Fruit fly (Drosophila melanogaster) whole organism, embryonic: ENCODE measurements around the gene VhaAC45RP.
A peak's percentile ranks its signal among the peaks of the same experiment; 100 is the strongest.

Experiments
- Antp ChIP-seq: fragments of 200-800 bp; sonication (Bioruptor generic); optimal IDR thresholded peaks from 3 replicates; lab custom pipeline; 2016; ENCODE audit warnings: missing biosample characterization, missing genetic modification characterization
- B-H1 ChIP-seq: fragments of 200-800 bp; sonication (Bioruptor generic); IDR thresholded peaks from 3 replicates; pipeline ENCODE4 v1.3.6; 2022; ENCODE audit warnings: missing biosample characterization, missing genetic modification characterization
- BEAF-32 ChIP-seq: fragments of 200-800 bp; sonication (Bioruptor generic); optimal IDR thresholded peaks from 3 replicates; lab custom pipeline; 2017; ENCODE audit warnings: missing biosample characterization, missing genetic modification characterization, mild to moderate bottlenecking, moderate library complexity, missing genetic modification reagents
- CG10959 ChIP-seq: fragments of 200-800 bp; sonication (Bioruptor generic); IDR thresholded peaks from 2 replicates; pipeline ENCODE4 v1.3.6; 2022; ENCODE audit warnings: missing biosample characterization, missing genetic modification characterization
- CG11093 ChIP-seq: fragments of 200-800 bp; sonication (Bioruptor generic); IDR thresholded peaks from 3 replicates; pipeline ENCODE4 v1.3.6; 2022; ENCODE audit warnings: missing biosample characterization, missing genetic modification characterization
- CG11723 ChIP-seq: fragments of 200-800 bp; sonication (Bioruptor generic); optimal IDR thresholded peaks from 2 replicates; lab custom pipeline; 2017; ENCODE audit warnings: missing biosample characterization, mild to moderate bottlenecking, missing genetic modification characterization
- CG12071 ChIP-seq: fragments of 200-800 bp; sonication (Bioruptor generic); optimal IDR thresholded peaks from 3 replicates; lab custom pipeline; 2018; ENCODE audit warnings: missing biosample characterization, mild to moderate bottlenecking, missing genetic modification characterization
- CG12236 ChIP-seq: fragments of 200-800 bp; sonication (Bioruptor generic); optimal IDR thresholded peaks from 2 replicates; lab custom pipeline; 2016; ENCODE audit warnings: missing biosample characterization, missing genetic modification characterization
- CG12744 ChIP-seq: fragments of 200-800 bp; sonication (Bioruptor generic); optimal IDR thresholded peaks from 2 replicates; lab custom pipeline; 2016; ENCODE audit warnings: missing biosample characterization, missing genetic modification characterization
- CG13894 ChIP-seq: fragments of 200-800 bp; sonication (Bioruptor generic); optimal IDR thresholded peaks from 3 replicates; lab custom pipeline; 2018; ENCODE audit warnings: missing biosample characterization, mild to moderate bottlenecking, missing genetic modification characterization, moderate library complexity
- CG2712 ChIP-seq: fragments of 200-800 bp; optimal IDR thresholded peaks from 3 replicates; lab custom pipeline; 2019; ENCODE audit warnings: missing biosample characterization, mild to moderate bottlenecking, missing genetic modification characterization, moderate library complexity
- CG30403 ChIP-seq: fragments of 200-800 bp; sonication (Bioruptor generic); optimal IDR thresholded peaks from 3 replicates; lab custom pipeline; 2016; ENCODE audit warnings: missing biosample characterization, missing genetic modification characterization
- CG3995 ChIP-seq: fragments of 200-800 bp; sonication (Bioruptor generic); optimal IDR thresholded peaks from 3 replicates; lab custom pipeline; 2016; ENCODE audit warnings: missing biosample characterization, missing genetic modification characterization
- CG4360 ChIP-seq: fragments of 200-800 bp; sonication (Bioruptor generic); IDR thresholded peaks from 2 replicates; pipeline ENCODE4 v1.3.6; 2022; ENCODE audit warnings: missing biosample characterization, missing genetic modification characterization
- CG4820 ChIP-seq: fragments of 200-800 bp; sonication (Bioruptor generic); optimal IDR thresholded peaks from 3 replicates; lab custom pipeline; 2016; ENCODE audit warnings: missing biosample characterization, missing genetic modification characterization
- CG4854 ChIP-seq: fragments of 200-800 bp; sonication (Bioruptor generic); optimal IDR thresholded peaks from 2 replicates; lab custom pipeline; 2016; ENCODE audit warnings: missing biosample characterization, missing genetic modification characterization, inconsistent platforms
- CG6813 ChIP-seq: fragments of 200-800 bp; sonication (Bioruptor generic); optimal IDR thresholded peaks from 2 replicates; lab custom pipeline; 2017; ENCODE audit warnings: missing biosample characterization, missing genetic modification characterization, mild to moderate bottlenecking, moderate library complexity, missing genetic modification reagents
- CG8924 ChIP-seq: fragments of 200-800 bp; optimal IDR thresholded peaks from 3 replicates; lab custom pipeline; 2019; ENCODE audit warnings: missing biosample characterization, mild to moderate bottlenecking, missing genetic modification characterization, moderate library complexity
- CG9437 ChIP-seq: fragments of 200-800 bp; sonication (Bioruptor generic); optimal IDR thresholded peaks from 2 replicates; lab custom pipeline; 2018; ENCODE audit warnings: missing biosample characterization, mild to moderate bottlenecking, missing genetic modification characterization
- CG9727 ChIP-seq: fragments of 200-800 bp; sonication (Bioruptor generic); optimal IDR thresholded peaks from 3 replicates; lab custom pipeline; 2017; ENCODE audit warnings: missing biosample characterization, mild to moderate bottlenecking, missing genetic modification characterization
- CoRest ChIP-seq: fragments of 200-800 bp; sonication (Bioruptor generic); optimal IDR thresholded peaks from 3 replicates; lab custom pipeline; 2018; ENCODE audit warnings: missing biosample characterization, mild to moderate bottlenecking, missing genetic modification characterization, moderate library complexity
- D19A ChIP-seq: fragments of 200-800 bp; optimal IDR thresholded peaks from 3 replicates; lab custom pipeline; 2019; ENCODE audit warnings: missing biosample characterization, mild to moderate bottlenecking, missing genetic modification characterization, moderate library complexity
- Eip74EF ChIP-seq, 2 experiments: fragments of 200-800 bp in 1 of 2; fragments of >200 bp in 1 of 2; sonication (Bioruptor generic) in 1 of 2; optimal IDR thresholded peaks; 2 replicates each; lab custom pipeline; 2017 to 2019; ENCODE audit warnings: missing biosample characterization in 2 of 2, missing genetic modification characterization in 2 of 2, mild to moderate bottlenecking in 1 of 2, moderate library complexity in 1 of 2
- Gug ChIP-seq: fragments of 200-800 bp; sonication (Bioruptor generic); IDR thresholded peaks from 4 replicates; pipeline ENCODE4 v1.3.6; 2022; ENCODE audit warnings: missing biosample characterization, missing genetic modification characterization
- HLH4C ChIP-seq: fragments of 200-800 bp; sonication (Bioruptor generic); IDR thresholded peaks from 3 replicates; pipeline ENCODE4 v1.3.6; 2022; ENCODE audit warnings: missing biosample characterization, missing genetic modification characterization; ENCODE audit not compliant: partially characterized antibody
- HLH54F ChIP-seq: fragments of 200-800 bp; sonication (Bioruptor generic); optimal IDR thresholded peaks from 3 replicates; lab custom pipeline; 2016; ENCODE audit warnings: missing biosample characterization, missing genetic modification characterization
- HmgD ChIP-seq: fragments of 200-800 bp; sonication (Bioruptor generic); optimal IDR thresholded peaks from 3 replicates; lab custom pipeline; 2016; ENCODE audit warnings: missing biosample characterization, missing genetic modification characterization
- Hr39 ChIP-seq: fragments of >200 bp; optimal IDR thresholded peaks from 2 replicates; lab custom pipeline; 2017
- Hr78 ChIP-seq, 2 experiments: fragments of 200-800 bp in 1 of 2; fragments of >200 bp in 1 of 2; sonication (Bioruptor generic) in 1 of 2; optimal IDR thresholded peaks; 2 replicates each; lab custom pipeline; 2017 to 2019; ENCODE audit warnings: missing biosample characterization in 2 of 2, missing genetic modification characterization in 2 of 2, mild to moderate bottlenecking in 1 of 2, moderate library complexity in 1 of 2
- Kr ChIP-seq: fragments of 200-800 bp; sonication (Bioruptor generic); optimal IDR thresholded peaks from 2 replicates; lab custom pipeline; 2017; ENCODE audit warnings: missing biosample characterization, mild to moderate bottlenecking, missing genetic modification characterization
- Sin3A ChIP-seq: fragments of >200 bp; optimal IDR thresholded peaks from 2 replicates; lab custom pipeline; 2018
- Usf ChIP-seq: fragments of 200-800 bp; sonication (Bioruptor generic); optimal IDR thresholded peaks from 2 replicates; lab custom pipeline; 2017; ENCODE audit warnings: missing genotype, missing biosample characterization, missing genetic modification characterization
- Xrp1 ChIP-seq: fragments of 200-800 bp; sonication (Bioruptor generic); IDR thresholded peaks from 2 replicates; pipeline ENCODE4 v1.3.6; 2022; ENCODE audit warnings: missing biosample characterization, missing genetic modification characterization
- bigmax ChIP-seq: fragments of 200-800 bp; sonication (Bioruptor generic); optimal IDR thresholded peaks from 2 replicates; lab custom pipeline; 2018; ENCODE audit warnings: missing biosample characterization, mild to moderate bottlenecking, missing genetic modification characterization
- chm ChIP-seq: fragments of 200-800 bp; sonication (Bioruptor generic); IDR thresholded peaks from 2 replicates; pipeline ENCODE4 v1.3.6; 2022; ENCODE audit warnings: missing biosample characterization, missing genetic modification characterization
- chn ChIP-seq: fragments of 200-800 bp; sonication (Bioruptor generic); optimal IDR thresholded peaks from 2 replicates; lab custom pipeline; 2016; ENCODE audit warnings: missing biosample characterization, missing genetic modification characterization
- dmrt99B ChIP-seq: fragments of 200-800 bp; sonication (Bioruptor generic); optimal IDR thresholded peaks from 2 replicates; lab custom pipeline; 2018; ENCODE audit warnings: missing biosample characterization, mild to moderate bottlenecking, missing genetic modification characterization, moderate library complexity
- fd3F ChIP-seq: fragments of 200-800 bp; sonication (Bioruptor generic); optimal IDR thresholded peaks from 2 replicates; lab custom pipeline; 2018; ENCODE audit warnings: missing biosample characterization, mild to moderate bottlenecking, missing genetic modification characterization, moderate library complexity
- gce ChIP-seq: fragments of 200-800 bp; sonication (Bioruptor generic); IDR thresholded peaks from 3 replicates; pipeline ENCODE4 v1.3.6; 2022; ENCODE audit warnings: missing biosample characterization, missing genetic modification characterization
- h ChIP-seq: fragments of >200 bp; optimal IDR thresholded peaks from 2 replicates; lab custom pipeline; 2017
- lov ChIP-seq, 2 experiments: fragments of 200-800 bp in 1 of 2; fragments of >200 bp in 1 of 2; sonication (Bioruptor generic) in 1 of 2; IDR thresholded peaks in 1 of 2; optimal IDR thresholded peaks in 1 of 2; 2 replicates in 1 of 2; 3 replicates in 1 of 2; pipeline versions ENCODE4 v1.3.6 to Lab custom; 2017 to 2022; ENCODE audit warnings: missing biosample characterization in 1 of 2, missing genetic modification characterization in 1 of 2
- nmo ChIP-seq: fragments of 200-800 bp; sonication (Bioruptor generic); optimal IDR thresholded peaks from 2 replicates; lab custom pipeline; 2018; ENCODE audit warnings: missing biosample characterization, mild to moderate bottlenecking, missing genetic modification characterization, moderate library complexity
- odd ChIP-seq: fragments of 200-800 bp; sonication (Bioruptor generic); optimal IDR thresholded peaks from 2 replicates; lab custom pipeline; 2017; ENCODE audit warnings: missing biosample characterization, mild to moderate bottlenecking, missing genetic modification characterization
- otp ChIP-seq: fragments of 200-800 bp; sonication (Bioruptor generic); IDR thresholded peaks from 3 replicates; pipeline ENCODE4, ENCODE4 v1.3.6; 2022; ENCODE audit warnings: missing biosample characterization, missing genetic modification characterization
- p53 ChIP-seq: fragments of 200-800 bp; sonication (Bioruptor generic); optimal IDR thresholded peaks from 2 replicates; lab custom pipeline; 2016; ENCODE audit warnings: missing biosample characterization, missing genetic modification characterization
- sc ChIP-seq, 3 experiments: fragments of >200 bp in 2 of 3; fragments of 200-800 bp in 1 of 3; sonication (Bioruptor generic) in 1 of 3; optimal IDR thresholded peaks; 2 replicates in 2 of 3; 3 replicates in 1 of 3; lab custom pipeline; 2017; ENCODE audit warnings: mild to moderate bottlenecking in 1 of 3, missing biosample characterization in 1 of 3, missing genetic modification characterization in 1 of 3, missing genetic modification reagents in 1 of 3
- sens-2 ChIP-seq: fragments of 200-800 bp; sonication (Bioruptor generic); IDR thresholded peaks from 2 replicates; pipeline ENCODE4 v1.3.6; 2022; ENCODE audit warnings: missing biosample characterization, missing genetic modification characterization
- stwl ChIP-seq: fragments of 200-800 bp; sonication (Bioruptor generic); optimal IDR thresholded peaks from 3 replicates; lab custom pipeline; 2018; ENCODE audit warnings: missing biosample characterization, mild to moderate bottlenecking, missing genetic modification characterization, moderate library complexity
- tio ChIP-seq: fragments of 200-800 bp; sonication (Bioruptor generic); optimal IDR thresholded peaks from 2 replicates; lab custom pipeline; 2017; ENCODE audit warnings: missing biosample characterization, missing genetic modification characterization, inconsistent platforms
- tna ChIP-seq: fragments of 200-800 bp; sonication (Bioruptor generic); IDR thresholded peaks from 2 replicates; pipeline ENCODE4 v1.3.6; 2022; ENCODE audit warnings: missing biosample characterization, missing genetic modification characterization; ENCODE audit not compliant: partially characterized antibody
- zfh1 ChIP-seq: fragments of 200-800 bp; sonication (Bioruptor generic); IDR thresholded peaks from 3 replicates; pipeline ENCODE4 v1.3.6; 2022; ENCODE audit warnings: missing biosample characterization, missing genetic modification characterization

The VhaAC45RP gene

DNA sequence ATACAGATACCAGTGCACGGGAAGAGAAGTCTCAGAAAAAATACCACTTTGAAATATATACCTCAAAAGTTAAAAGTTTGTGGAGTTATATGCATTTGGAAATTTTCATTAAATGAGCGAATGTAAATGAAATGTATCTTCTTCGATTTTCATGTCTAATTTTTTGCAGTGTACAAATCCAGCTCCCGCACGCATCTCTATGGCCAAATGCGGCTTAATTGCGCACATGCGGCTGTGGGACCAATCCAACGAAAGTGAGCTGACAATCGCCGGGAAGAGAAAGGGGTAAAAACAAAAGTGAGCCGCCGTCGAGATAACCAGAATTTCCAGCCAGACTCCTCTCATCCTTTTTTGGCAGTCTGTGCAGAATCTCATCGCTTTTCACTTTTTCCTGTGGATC, 2.1 kb downstream of the VhaAC45RP start (continued):
- no peak for TF ChIP-seq CG12236
- TF ChIP-seq sc (optimal IDR thresholded peaks at IDR 0.05; lab: Kevin White, UChicago) = no peak
- no peak for TF ChIP-seq sc (GFP tag; optimal IDR thresholded peaks at IDR 0.05; lab: Kevin White, UChicago)
- TF ChIP-seq chm (GFP tag; lab: Robert Waterston, UW) = no peak
- no peak for TF ChIP-seq fd3F (GFP tag; lab: Kevin White, UChicago)
- no peak for TF ChIP-seq CG9437
- no peak for TF ChIP-seq odd (GFP tag; lab: Kevin White, UChicago)
- no peak for TF ChIP-seq BEAF-32 (GFP tag; lab: Kevin White, UChicago)
- peak; percentile 15 for TF ChIP-seq Antp
- no peak for TF ChIP-seq CG11093 (GFP tag; lab: Robert Waterston, UW)
- no peak for TF ChIP-seq CG12071 (GFP tag; lab: Kevin White, UChicago)
- TF ChIP-seq tna (GFP tag; lab: Robert Waterston, UW) = no peak
- peak; percentile 5 for TF ChIP-seq CG4820 (GFP tag; lab: Kevin White, UChicago)
- no peak for TF ChIP-seq stwl (tag; lab: Kevin White, UChicago)
- peak; percentile 54; the same call in 2 of the 3 replicates for TF ChIP-seq zfh1 (GFP tag; lab: Robert Waterston, UW)
- peak; percentile 24 for TF ChIP-seq nmo
- no peak for TF ChIP-seq CG10959
- TF ChIP-seq CG12744 (GFP tag; lab: Kevin White, UChicago) = no peak
- no peak for TF ChIP-seq CoRest
- TF ChIP-seq HLH54F (GFP tag; lab: Kevin White, UChicago) = no peak
- no peak for TF ChIP-seq p53 (GFP tag; lab: Kevin White, UChicago)
- peak; percentile 68; the same call in 1 of the 2 replicates for TF ChIP-seq Xrp1 (GFP tag; lab: Robert Waterston, UW)
- TF ChIP-seq chn (GFP tag; lab: Kevin White, UChicago) = no peak
- TF ChIP-seq Kr (GFP tag; lab: Kevin White, UChicago) = no peak
- TF ChIP-seq CG30403 (GFP tag; lab: Kevin White, UChicago) = peak; percentile 32
- no peak for TF ChIP-seq CG8924 (tag; lab: Kevin White, UChicago)
- TF ChIP-seq bigmax (GFP tag; lab: Kevin White, UChicago) = no peak
- TF ChIP-seq Sin3A (lab: Kevin White, UChicago) = no peak
- no peak; the same call in 2 of the 3 replicates for TF ChIP-seq B-H1
- TF ChIP-seq CG11723 (GFP tag; lab: Kevin White, UChicago) = no peak
- TF ChIP-seq D19A = no peak
- TF ChIP-seq h (lab: Kevin White, UChicago) = no peak
- TF ChIP-seq dmrt99B (tag; lab: Kevin White, UChicago) = peak; percentile 64
- no peak for TF ChIP-seq Hr39 (lab: Kevin White, UChicago)
- no peak for TF ChIP-seq CG4854 (GFP tag; lab: Kevin White, UChicago)
- TF ChIP-seq Usf = no peak
- peak in 1 of 2 experiments; percentile 42 for TF ChIP-seq Eip74EF (GFP tag; optimal IDR thresholded peaks at IDR 0.05; lab: Kevin White, UChicago)
- peak; percentile 54; the same call in 1 of the 3 replicates for TF ChIP-seq gce (GFP tag; lab: Robert Waterston, UW)
- TF ChIP-seq otp (GFP tag; lab: Robert Waterston, UW) = no peak
- no peak for TF ChIP-seq Gug (GFP tag; lab: Robert Waterston, UW)
- TF ChIP-seq HLH4C = no peak
- TF ChIP-seq CG2712 (tag; lab: Kevin White, UChicago) = peak; percentile 42
- no peak for TF ChIP-seq CG6813 (GFP tag; lab: Kevin White, UChicago)
- TF ChIP-seq CG9727 (GFP tag; lab: Kevin White, UChicago) = no peak
- TF ChIP-seq lov (optimal IDR thresholded peaks at IDR 0.05; lab: Kevin White, UChicago) = no peak
- no peak for TF ChIP-seq lov (GFP tag; IDR thresholded peaks at IDR 0.05; lab: Robert Waterston, UW)
- TF ChIP-seq Hr78 (GFP tag; optimal IDR thresholded peaks at IDR 0.05; lab: Kevin White, UChicago) = peak in 1 of 2 experiments; percentile 11
- TF ChIP-seq sens-2 (GFP tag; lab: Robert Waterston, UW) = no peak
- no peak for TF ChIP-seq CG3995
- TF ChIP-seq CG13894 = no peak
- no peak for TF ChIP-seq CG4360
- TF ChIP-seq tio = no peak
- no peak for TF ChIP-seq HmgD (GFP tag; lab: Kevin White, UChicago)
